Fruit fly (Drosophila melanogaster): ENCODE results near the gene Sec16.

Sec16 gene

dm6 chrX:12567663-12568062 is 28.2 kb upstream of the Sec16 start (continued):
- TF ChIP-seq Bdp1 (GFP tag; optimal IDR thresholded peaks at IDR 0.05) (no peak), Dad (GFP tag; optimal IDR thresholded peaks at IDR 0.05) (no peak), Kr (GFP tag; optimal IDR thresholded peaks at IDR 0.05) (no peak), Hey (tag; optimal IDR thresholded peaks at IDR 0.05) (no peak), CG17361 (GFP tag; IDR thresholded peaks at IDR 0.05) (peak; percentile 72), sc (optimal IDR thresholded peaks at IDR 0.05) (no peak), sc (GFP tag; optimal IDR thresholded peaks at IDR 0.05) (no peak), zfh1 (GFP tag; IDR thresholded peaks at IDR 0.05) (peak; percentile 55; the same call in 2 of the 3 replicates), CG14965 (GFP tag; optimal IDR thresholded peaks at IDR 0.05; ENCODE audit: borderline replicate concordance) (no peak), CG18262 (tag; optimal IDR thresholded peaks at IDR 0.05) (peak; percentile 73), CG8478 (optimal IDR thresholded peaks at IDR 0.05) (no peak), gsb (GFP tag; IDR thresholded peaks at IDR 0.05) (peak; percentile 42), CG3281 (GFP tag; optimal IDR thresholded peaks at IDR 0.05) (peak; percentile 87), CG17359 (tag; optimal IDR thresholded peaks at IDR 0.05) (peak; percentile 88), fd3F (GFP tag; optimal IDR thresholded peaks at IDR 0.05) (peak; percentile 85), HmgZ (tag; optimal IDR thresholded peaks at IDR 0.05) (peak; percentile 78), dati (GFP tag; IDR thresholded peaks at IDR 0.05) (no peak), nerfin-2 (GFP tag; IDR thresholded peaks at IDR 0.05; ENCODE audit: partially characterized antibody) (no peak), CG1529 (GFP tag; optimal IDR thresholded peaks at IDR 0.05) (peak; percentile 36), dpn (GFP tag; optimal IDR thresholded peaks at IDR 0.05) (peak in 1 of 2 experiments; percentile 57), D (optimal IDR thresholded peaks at IDR 0.05) (no peak), D (GFP tag; optimal IDR thresholded peaks at IDR 0.05) (peak; percentile 62), ind (GFP tag; optimal IDR thresholded peaks at IDR 0.05) (peak; percentile 63), inv (GFP tag; IDR thresholded peaks at IDR 0.05; ENCODE audit: partially characterized antibody) (no peak), stc (GFP tag; IDR thresholded peaks at IDR 0.05) (peak; percentile 79), lbe (GFP tag; optimal IDR thresholded peaks at IDR 0.05) (no peak), oc (tag; optimal IDR thresholded peaks at IDR 0.05) (peak; percentile 78), mld (GFP tag; IDR thresholded peaks at IDR 0.05; ENCODE audit: partially characterized antibody) (no peak), CG17612 (GFP tag; IDR thresholded peaks at IDR 0.05) (peak; percentile 56; the same call in 1 of the 2 replicates), Hr3 (GFP tag; optimal IDR thresholded peaks at IDR 0.05) (peak; percentile 64), dmrt11E (tag; optimal IDR thresholded peaks at IDR 0.05) (peak; percentile 20), CHES-1-like (GFP tag; optimal IDR thresholded peaks at IDR 0.05) (no peak), Atf3 (GFP tag; optimal IDR thresholded peaks at IDR 0.05) (no peak), caup (GFP tag; optimal IDR thresholded peaks at IDR 0.05; ENCODE audit: severe bottlenecking) (peak; percentile 87), HLH3B (GFP tag; IDR thresholded peaks at IDR 0.05) (peak; percentile 88), CG5245 (GFP tag; optimal IDR thresholded peaks at IDR 0.05) (no peak), zen (tag; optimal IDR thresholded peaks at IDR 0.05) (no peak), repo (GFP tag; optimal IDR thresholded peaks at IDR 0.05) (no peak), CG15514 (GFP tag; optimal IDR thresholded peaks at IDR 0.05) (peak; percentile 79), NC2α (GFP tag; optimal IDR thresholded peaks at IDR 0.05) (no peak), crp (GFP tag; optimal IDR thresholded peaks at IDR 0.05) (no peak), phol (tag; optimal IDR thresholded peaks at IDR 0.05) (peak; percentile 72), HLH54F (GFP tag; optimal IDR thresholded peaks at IDR 0.05) (no peak), CG13894 (tag; optimal IDR thresholded peaks at IDR 0.05) (peak; percentile 96), Optix (GFP tag; IDR thresholded peaks at IDR 0.05) (0 out of 3 replicates have a peak, but pooled peaks have one; percentile 10), CG7357 (GFP tag; IDR thresholded peaks at IDR 0.05) (no peak; the same call in 2 of the 3 replicates), CG34422 (GFP tag; IDR thresholded peaks at IDR 0.05) (peak; percentile 68), sens-2 (GFP tag; IDR thresholded peaks at IDR 0.05) (no peak), Poxn (GFP tag; IDR thresholded peaks at IDR 0.05) (peak; percentile 40; the same call in 1 of the 2 replicates), trh (GFP tag; optimal IDR thresholded peaks at IDR 0.05) (no peak), H2.0 (GFP tag; IDR thresholded peaks at IDR 0.05) (peak; percentile 62), chinmo (GFP tag; IDR thresholded peaks at IDR 0.05; ENCODE audit: partially characterized antibody) (no peak)
